Worm (Caenorhabditis elegans) whole organism, L4 larva: ENCODE data around the gene F43H9.4.

Experiments
- F26F4.8 ChIP-seq: fragments of 200-800 bp; sonication (Bioruptor generic); conservative IDR thresholded peaks from 2 replicates; pipeline ENCODE4 v1.3.6; 2022; ENCODE audit warnings: missing genetic modification characterization, missing compliant biosample characterization
- F44E2.7 ChIP-seq: fragments of 200-800 bp; sonication (Bioruptor generic); IDR thresholded peaks from 2 replicates; pipeline ENCODE4 v2.1.2; 2022; ENCODE audit warnings: missing genetic modification characterization, missing compliant biosample characterization
- T26A8.4 ChIP-seq: fragments of 200-800 bp; sonication (Bioruptor generic); IDR thresholded peaks from 2 replicates; pipeline ENCODE4 v1.3.6; 2022; ENCODE audit warnings: missing genetic modification characterization, missing compliant biosample characterization
- Y75B8A.6 ChIP-seq: fragments of 200-800 bp; sonication (Bioruptor generic); IDR thresholded peaks from 2 replicates; pipeline ENCODE4 v1.3.6; 2022; ENCODE audit warnings: missing genetic modification reagents, missing genetic modification characterization, missing compliant biosample characterization
- arid-1 ChIP-seq: fragments of 200-800 bp; sonication (Bioruptor generic); conservative IDR thresholded peaks from 2 replicates; pipeline ENCODE4 v1.3.6; 2022; ENCODE audit warnings: missing genetic modification reagents, missing genetic modification characterization, missing compliant biosample characterization
- attf-4 ChIP-seq: sonication (generic microtip); optimal IDR thresholded peaks from 3 replicates; lab custom pipeline; 2017; ENCODE audit warnings: missing biosample characterization, missing genetic modification characterization
- ceh-82 ChIP-seq: sonication (generic microtip); optimal IDR thresholded peaks from 2 replicates; lab custom pipeline; 2017; ENCODE audit warnings: missing biosample characterization, missing genetic modification characterization
- daf-16 ChIP-seq, 3 experiments: sonication (generic microtip); optimal IDR thresholded peaks; 2 replicates each; lab custom pipeline; 2016 to 2017; ENCODE audit warnings: missing genetic modification characterization in 3 of 3, missing genetic modification reagents in 3 of 3, mild to moderate bottlenecking in 2 of 3, missing compliant biosample characterization in 2 of 3, missing biosample characterization in 1 of 3, moderate library complexity in 1 of 3
- daf-19 ChIP-seq: fragments of 200-800 bp; sonication (Bioruptor generic); conservative IDR thresholded peaks from 2 replicates; pipeline ENCODE4 v1.3.6; 2022; ENCODE audit warnings: missing genetic modification characterization, missing compliant biosample characterization
- dmd-6 ChIP-seq: fragments of 200-800 bp; sonication (Bioruptor generic); IDR thresholded peaks from 2 replicates; pipeline ENCODE4 v1.3.6; 2022; ENCODE audit warnings: missing genetic modification reagents, missing genetic modification characterization, missing compliant biosample characterization
- dmd-9 ChIP-seq: fragments of 200-800 bp; sonication (Bioruptor generic); IDR thresholded peaks from 2 replicates; pipeline ENCODE4 v1.3.6; 2022; ENCODE audit warnings: missing genetic modification reagents, missing genetic modification characterization, missing compliant biosample characterization
- dve-1 ChIP-seq: sonication (generic microtip); optimal IDR thresholded peaks from 2 replicates; lab custom pipeline; 2017; ENCODE audit warnings: antibody characterized with exemption, mild to moderate bottlenecking, missing genetic modification characterization, missing compliant biosample characterization; ENCODE audit not compliant: insufficient read depth
- egl-27 ChIP-seq: sonication (generic microtip); optimal IDR thresholded peaks from 3 replicates; lab custom pipeline; 2017; ENCODE audit warnings: missing biosample characterization, missing genetic modification reagents, missing genetic modification characterization
- fkh-10 ChIP-seq: fragments of 150-350 bp; optimal IDR thresholded peaks from 2 replicates; lab custom pipeline; 2014; ENCODE audit warnings: missing biosample characterization, missing genetic modification reagents, missing genetic modification characterization
- fos-1 ChIP-seq: fragments of 150-350 bp; optimal IDR thresholded peaks from 2 replicates; lab custom pipeline; 2014; ENCODE audit warnings: missing biosample characterization, missing genetic modification characterization
- gei-8 ChIP-seq: fragments of 200-800 bp; sonication (Bioruptor generic); optimal IDR thresholded peaks from 2 replicates; lab custom pipeline; 2018; ENCODE audit warnings: mild to moderate bottlenecking, missing genetic modification characterization, missing compliant biosample characterization
- hif-1 ChIP-seq, 2 experiments: sonication (generic microtip); optimal IDR thresholded peaks; 2 replicates each; lab custom pipeline; 2016 to 2017; ENCODE audit warnings: missing compliant biosample characterization in 2 of 2, missing genetic modification characterization in 2 of 2, missing genetic modification reagents in 2 of 2, missing genotype in 2 of 2, mild to moderate bottlenecking in 1 of 2
- hlh-11 ChIP-seq: fragments of 200-800 bp; sonication (Bioruptor generic); optimal IDR thresholded peaks from 2 replicates; lab custom pipeline; 2018; ENCODE audit warnings: mild to moderate bottlenecking, missing genetic modification characterization, missing compliant biosample characterization
- hlh-30 ChIP-seq: sonication (generic microtip); optimal IDR thresholded peaks from 2 replicates; lab custom pipeline; 2017; ENCODE audit warnings: antibody characterized with exemption, mild to moderate bottlenecking, missing genetic modification characterization, missing compliant biosample characterization; ENCODE audit not compliant: insufficient read depth
- lim-7 ChIP-seq: fragments of 200-800 bp; sonication (Bioruptor generic); IDR thresholded peaks from 2 replicates; pipeline ENCODE4 v1.3.6; 2022; ENCODE audit warnings: missing genetic modification characterization, missing compliant biosample characterization
- lin-1 ChIP-seq: fragments of 200-800 bp; sonication (Bioruptor generic); IDR thresholded peaks from 2 replicates; pipeline ENCODE4 v1.3.6; 2022; ENCODE audit warnings: missing genetic modification reagents, missing genetic modification characterization, missing compliant biosample characterization
- lin-15B ChIP-seq: fragments of 150-350 bp; sonication (generic microtip); optimal IDR thresholded peaks from 3 replicates; lab custom pipeline; 2014; ENCODE audit warnings: missing biosample characterization, missing genetic modification characterization
- lir-3 ChIP-seq: sonication (generic microtip); optimal IDR thresholded peaks from 2 replicates; lab custom pipeline; 2016; ENCODE audit warnings: mild to moderate bottlenecking, missing genetic modification characterization, missing compliant biosample characterization
- madf-5 ChIP-seq, 2 experiments: fragments of 200-800 bp; sonication (Bioruptor generic); IDR thresholded peaks; 2 replicates each; pipeline ENCODE4 v1.3.6; 2022; ENCODE audit warnings: missing compliant biosample characterization in 2 of 2, missing genetic modification characterization in 2 of 2
- mep-1 ChIP-seq: fragments of 150-350 bp; sonication (generic microtip); optimal IDR thresholded peaks from 3 replicates; lab custom pipeline; 2014; ENCODE audit warnings: missing biosample characterization, missing genetic modification characterization
- mes-2 ChIP-seq: sonication (generic microtip); optimal IDR thresholded peaks from 2 replicates; lab custom pipeline; 2016; ENCODE audit warnings: missing genotype, mild to moderate bottlenecking, missing genetic modification characterization, missing compliant biosample characterization; ENCODE audit not compliant: poor library complexity, severe bottlenecking
- mxl-3 ChIP-seq: fragments of 200-800 bp; sonication (Bioruptor generic); optimal IDR thresholded peaks from 2 replicates; lab custom pipeline; 2018; ENCODE audit warnings: mild to moderate bottlenecking, missing genetic modification characterization, missing compliant biosample characterization
- nhr-10 ChIP-seq: fragments of 150-350 bp; optimal IDR thresholded peaks from 2 replicates; lab custom pipeline; 2014; ENCODE audit warnings: missing biosample characterization, missing genetic modification characterization
- nhr-111 ChIP-seq: fragments of 200-800 bp; sonication (Bioruptor generic); optimal IDR thresholded peaks from 2 replicates; lab custom pipeline; 2018; ENCODE audit warnings: mild to moderate bottlenecking, missing genetic modification characterization, missing compliant biosample characterization
- nhr-28 ChIP-seq: fragments of 150-350 bp; optimal IDR thresholded peaks from 2 replicates; lab custom pipeline; 2014; ENCODE audit warnings: missing biosample characterization, missing genetic modification characterization
- nhr-41 ChIP-seq: fragments of 200-800 bp; sonication (Bioruptor generic); IDR thresholded peaks from 2 replicates; pipeline ENCODE4 v1.3.6; 2022; ENCODE audit warnings: missing genetic modification reagents, missing genetic modification characterization, missing compliant biosample characterization
- nhr-48 ChIP-seq: sonication (generic microtip); optimal IDR thresholded peaks from 2 replicates; lab custom pipeline; 2016; ENCODE audit warnings: mild to moderate bottlenecking, missing genetic modification characterization, missing compliant biosample characterization
- nhr-6 ChIP-seq: fragments of 150-350 bp; optimal IDR thresholded peaks from 2 replicates; lab custom pipeline; 2014; ENCODE audit warnings: missing biosample characterization, missing genetic modification characterization
- php-3 ChIP-seq: fragments of 200-800 bp; sonication (Bioruptor generic); IDR thresholded peaks from 2 replicates; pipeline ENCODE4 v1.3.6; 2022; ENCODE audit warnings: missing genetic modification reagents, missing genetic modification characterization, missing compliant biosample characterization
- pqm-1 ChIP-seq: sonication (generic microtip); optimal IDR thresholded peaks from 2 replicates; lab custom pipeline; 2017; ENCODE audit warnings: missing biosample characterization, missing genetic modification characterization
- sdz-12 ChIP-seq: fragments of 200-800 bp; sonication (Bioruptor generic); optimal IDR thresholded peaks from 2 replicates; lab custom pipeline; 2018; ENCODE audit warnings: mild to moderate bottlenecking, missing genetic modification characterization, missing compliant biosample characterization
- set-16 ChIP-seq: fragments of 200-800 bp; sonication (Bioruptor generic); IDR thresholded peaks from 2 replicates; pipeline ENCODE4 v1.3.6; 2022; ENCODE audit warnings: missing genetic modification reagents, missing genetic modification characterization, missing compliant biosample characterization
- spr-1 ChIP-seq: sonication (generic microtip); optimal IDR thresholded peaks from 2 replicates; lab custom pipeline; 2016; ENCODE audit warnings: mild to moderate bottlenecking, missing genetic modification characterization, missing compliant biosample characterization
- unc-130 ChIP-seq: sonication (generic microtip); optimal IDR thresholded peaks from 2 replicates; lab custom pipeline; 2016; ENCODE audit warnings: missing genetic modification reagents, missing genetic modification characterization, missing compliant biosample characterization
- unc-39 ChIP-seq: sonication (generic microtip); optimal IDR thresholded peaks from 2 replicates; lab custom pipeline; 2017; ENCODE audit warnings: missing biosample characterization, missing genetic modification characterization
- zag-1 ChIP-seq: fragments of 150-350 bp; optimal IDR thresholded peaks from 2 replicates; lab custom pipeline; 2014; ENCODE audit warnings: missing biosample characterization, missing genetic modification characterization
- zfp-3 ChIP-seq: fragments of 200-800 bp; sonication (Bioruptor generic); conservative IDR thresholded peaks from 2 replicates; pipeline ENCODE4 v1.3.6; 2022; ENCODE audit warnings: missing genetic modification reagents, missing genetic modification characterization, missing compliant biosample characterization
- zip-11 ChIP-seq: fragments of 200-800 bp; sonication (Bioruptor generic); IDR thresholded peaks from 2 replicates; pipeline ENCODE4 v1.3.6; 2022; ENCODE audit warnings: missing genetic modification characterization, missing compliant biosample characterization

Gene F43H9.4

DNA sequence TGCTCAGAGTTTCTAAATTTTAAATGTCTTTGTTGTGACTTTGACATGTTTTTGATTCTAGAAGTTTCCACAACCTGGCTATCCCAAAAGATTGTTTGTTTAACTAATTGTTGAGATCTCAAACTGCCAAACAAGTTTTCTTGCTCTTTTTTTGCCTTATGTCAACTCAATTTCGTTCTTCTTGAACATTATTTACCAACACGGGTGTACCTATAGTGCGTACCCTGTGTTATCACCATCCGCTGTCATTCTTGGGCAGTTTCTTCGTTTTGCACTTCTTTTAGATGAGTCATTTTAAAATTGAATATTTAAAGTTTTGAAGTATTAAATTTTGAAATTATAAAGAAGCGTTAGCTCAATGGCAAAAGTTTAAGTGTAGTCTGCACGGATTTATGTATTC lies 9.6 kb upstream of the F43H9.4 start, which contains the start of gene sptl-2 (continued):
- TF ChIP-seq Y75B8A.6 (GFP tag; lab: Robert Waterston, UW): no peak
- peak; percentile 15 for TF ChIP-seq dve-1 (tag; lab: Kevin White, UChicago)
- no peak for TF ChIP-seq nhr-10 (tag; lab: Kevin White, UChicago)
- TF ChIP-seq F44E2.7 (GFP tag; lab: Robert Waterston, UW): no peak
- TF ChIP-seq pqm-1 (tag; lab: Kevin White, UChicago): peak; percentile 84
- TF ChIP-seq sdz-12: no peak
- TF ChIP-seq nhr-48 (tag; lab: Kevin White, UChicago): no peak

DNA sequence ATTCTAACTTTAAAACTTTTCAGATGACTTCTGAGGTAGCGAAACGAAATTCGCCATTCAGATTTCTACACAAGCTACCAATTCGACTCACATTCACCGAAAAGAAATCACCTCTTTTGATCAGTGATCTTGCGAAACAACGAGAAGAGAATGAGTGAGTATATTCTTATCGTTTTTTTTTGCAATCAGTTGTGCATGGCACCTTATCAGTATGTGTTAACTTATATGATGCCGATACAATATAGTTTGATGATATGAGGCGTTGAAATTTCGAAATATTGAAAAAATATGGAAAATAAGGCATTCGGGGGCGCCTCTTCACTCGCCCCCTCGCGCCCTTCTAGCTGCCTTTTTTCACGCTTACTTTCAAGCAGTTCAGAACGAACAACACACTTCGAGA lies 8.6 kb upstream of the F43H9.4 start:
- TF ChIP-seq lin-15B (no peak), lir-3 (no peak), arid-1 (GFP tag; lab: Robert Waterston, UW) (no peak), php-3 (peak; percentile 61), hlh-11 (tag; lab: Kevin White, UChicago) (peak; percentile 65), daf-16 (GFP tag; optimal IDR thresholded peaks at IDR 0.05; lab: Kevin White, UChicago) (no peak), daf-16 (tag; optimal IDR thresholded peaks at IDR 0.05; lab: Kevin White, UChicago) (peak; percentile 39), pqm-1 (tag; lab: Kevin White, UChicago) (peak; percentile 87), dve-1 (tag; lab: Kevin White, UChicago) (peak; percentile 28), dmd-6 (GFP tag; lab: Robert Waterston, UW) (peak; percentile 75), lin-1 (0 out of 2 replicates have a peak, but pooled peaks have one; percentile 17), nhr-6 (tag; lab: Kevin White, UChicago) (peak; percentile 12), nhr-28 (tag; lab: Kevin White, UChicago) (peak; percentile 81), mep-1 (tag; lab: Kevin White, UChicago) (peak; percentile 1)

DNA sequence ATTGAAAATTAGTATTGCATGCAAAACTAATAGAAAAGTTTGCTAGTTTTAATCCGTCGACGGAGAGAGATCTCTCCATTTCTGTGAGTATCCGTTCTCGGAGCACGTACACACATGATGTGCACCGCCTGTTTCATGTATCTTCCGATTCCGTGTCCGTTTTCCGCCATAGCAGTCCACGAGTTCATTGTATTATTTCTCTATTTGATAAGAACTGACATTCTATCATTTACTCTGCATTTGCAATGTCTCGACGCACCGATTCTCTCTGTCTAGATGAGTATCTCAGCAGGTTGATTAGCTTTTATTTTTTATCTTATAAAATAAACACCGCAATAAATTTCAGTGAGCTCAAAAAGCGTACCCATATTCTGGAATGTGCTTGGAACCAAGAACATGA lies 7.6 kb upstream of the F43H9.4 start:
- TF ChIP-seq pqm-1 (tag; lab: Kevin White, UChicago) (peak; percentile 37), egl-27 (tag; lab: Kevin White, UChicago) (no peak), mxl-3 (peak; percentile 10), nhr-28 (tag; lab: Kevin White, UChicago) (peak; percentile 40), daf-16 (GFP tag; optimal IDR thresholded peaks at IDR 0.05; lab: Kevin White, UChicago) (no peak), daf-16 (tag; optimal IDR thresholded peaks at IDR 0.05; lab: Kevin White, UChicago) (peak; percentile 5), dmd-6 (GFP tag; lab: Robert Waterston, UW) (peak; percentile 54), php-3 (0 out of 2 replicates have a peak, but pooled peaks have one; percentile 34), arid-1 (GFP tag; lab: Robert Waterston, UW) (no peak), mes-2 (tag; lab: Kevin White, UChicago) (peak; percentile 16), dve-1 (tag; lab: Kevin White, UChicago) (peak; percentile 36), hlh-11 (tag; lab: Kevin White, UChicago) (peak; percentile 17)

DNA sequence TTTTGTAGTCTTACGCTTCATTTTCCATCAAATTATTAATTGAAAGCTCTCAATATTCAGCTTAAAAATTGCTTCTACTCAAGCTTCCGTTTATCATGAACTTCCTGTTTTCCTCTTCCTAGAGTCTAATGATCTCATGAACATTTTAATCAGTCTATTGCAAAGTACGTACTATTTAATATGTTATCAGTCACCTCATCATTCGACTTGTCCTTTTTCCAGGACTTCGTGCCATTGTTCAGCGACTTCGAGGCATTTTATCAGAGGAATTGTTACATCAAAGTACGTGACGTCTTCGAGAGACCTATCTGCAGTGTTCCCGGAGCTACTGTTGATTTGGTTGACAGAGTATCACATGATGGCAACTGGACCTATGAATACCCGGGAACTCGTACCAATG lies 6.7 kb upstream of the F43H9.4 start:
- TF ChIP-seq hlh-30 (tag; lab: Kevin White, UChicago): no peak
- no peak for TF ChIP-seq lim-7 (GFP tag; lab: Robert Waterston, UW)
- TF ChIP-seq hif-1 (tag; optimal IDR thresholded peaks at IDR 0.05; lab: Kevin White, UChicago): no peak
- no peak for TF ChIP-seq hlh-11 (tag; lab: Kevin White, UChicago)
- no peak for TF ChIP-seq unc-39 (tag; lab: Kevin White, UChicago)
- TF ChIP-seq zip-11: no peak
- TF ChIP-seq daf-16 (GFP tag; optimal IDR thresholded peaks at IDR 0.05; lab: Kevin White, UChicago): no peak
- peak; percentile 20 for TF ChIP-seq daf-16 (tag; optimal IDR thresholded peaks at IDR 0.05; lab: Kevin White, UChicago)
- TF ChIP-seq egl-27 (tag; lab: Kevin White, UChicago): no peak
- TF ChIP-seq fos-1 (tag; lab: Kevin White, UChicago): no peak
- no peak for TF ChIP-seq attf-4 (tag; lab: Kevin White, UChicago)
- no peak for TF ChIP-seq pqm-1 (tag; lab: Kevin White, UChicago)
- TF ChIP-seq T26A8.4: no peak
- no peak for TF ChIP-seq spr-1 (tag; lab: Kevin White, UChicago)
- no peak for TF ChIP-seq nhr-41 (GFP tag; lab: Robert Waterston, UW)
- TF ChIP-seq dmd-9 (GFP tag; lab: Robert Waterston, UW): no peak
- TF ChIP-seq gei-8: no peak
- TF ChIP-seq madf-5 (GFP tag; IDR thresholded peaks at IDR 0.05; lab: Robert Waterston, UW): no peak
- TF ChIP-seq fkh-10 (GFP tag; lab: Kevin White, UChicago): no peak
- no peak for TF ChIP-seq set-16
- TF ChIP-seq unc-130 (GFP tag; lab: Kevin White, UChicago): no peak
- TF ChIP-seq ceh-82 (tag; lab: Kevin White, UChicago): no peak
- TF ChIP-seq nhr-111 (GFP tag; lab: Kevin White, UChicago): no peak
- no peak for TF ChIP-seq daf-19 (GFP tag; lab: Robert Waterston, UW)
- TF ChIP-seq dve-1 (tag; lab: Kevin White, UChicago): peak; percentile 1
- no peak for TF ChIP-seq zfp-3 (GFP tag; lab: Robert Waterston, UW)
- no peak for TF ChIP-seq F26F4.8
- no peak for TF ChIP-seq zag-1 (tag; lab: Kevin White, UChicago)
